Fruit fly (Drosophila melanogaster) whole organism: ENCODE results near the gene CG1246.

Experiments used
- CG8478 ChIP-seq: fragments of >200 bp; optimal IDR thresholded peaks from 2 replicates; lab custom pipeline; 2018; ENCODE audit warnings: inconsistent platforms
- Dll ChIP-seq: fragments of >200 bp; optimal IDR thresholded peaks from 2 replicates; lab custom pipeline; 2017
- EcR ChIP-seq, 2 experiments: fragments of >200 bp; optimal IDR thresholded peaks; 2 replicates each; lab custom pipeline; 2017; ENCODE audit warnings: missing biosample characterization in 2 of 2, missing genetic modification characterization in 2 of 2, missing genetic modification reagents in 2 of 2
- pan ChIP-seq: fragments of >200 bp; optimal IDR thresholded peaks from 2 replicates; lab custom pipeline; 2017
- psq ChIP-seq: fragments of >200 bp; optimal IDR thresholded peaks from 2 replicates; lab custom pipeline; 2017
- usp ChIP-seq: fragments of >200 bp; optimal IDR thresholded peaks from 2 replicates; lab custom pipeline; 2017; ENCODE audit warnings: missing biosample characterization, missing genetic modification characterization, mixed read lengths

The CG1246 gene

dm6 chr3L:2636023-2636968 is 11.6 kb upstream of the CG1246 start:
- TF ChIP-seq Dll (no peak), psq (lab: Kevin White, UChicago) (no peak), EcR (GFP tag; optimal IDR thresholded peaks at IDR 0.05; lab: Kevin White, UChicago) (no peak), usp (GFP tag; lab: Kevin White, UChicago) (no peak), CG8478 (lab: Kevin White, UChicago) (no peak), pan (lab: Kevin White, UChicago) (no peak)

- TF ChIP-seq pan (lab: Kevin White, UChicago) (no peak), psq (lab: Kevin White, UChicago) (no peak), EcR (GFP tag; optimal IDR thresholded peaks at IDR 0.05; lab: Kevin White, UChicago) (no peak), CG8478 (lab: Kevin White, UChicago) (no peak), usp (GFP tag; lab: Kevin White, UChicago) (no peak), Dll (no peak)
Observed at dm6 chr3L:2643324-2643723, 4.5 kb upstream of the CG1246 start, which contains the start of gene CG14949. Gene CG14949, minus strand, starts transcription at chr3L:2643424.

dm6 chr3L:2645068-2645467 is 2.8 kb upstream of the CG1246 start, which contains the start of gene CG1143:
Gene CG1143, plus strand, starts transcription at chr3L:2645368.
- TF ChIP-seq usp (GFP tag; lab: Kevin White, UChicago) (no peak), pan (lab: Kevin White, UChicago) (no peak), CG8478 (lab: Kevin White, UChicago) (no peak), EcR (GFP tag; optimal IDR thresholded peaks at IDR 0.05; lab: Kevin White, UChicago) (no peak), Dll (no peak), psq (lab: Kevin White, UChicago) (no peak)

dm6 chr3L:2651800-2652199 is 4.0 kb downstream of the CG1246 start, which contains the start of the genes ProRS-m, CG42304 and Snup:
Gene ProRS-m, minus strand, starts transcription at chr3L:2651850.
Gene CG42304, plus strand, starts transcription at chr3L:2652088.
Gene Snup, plus strand, starts transcription at chr3L:2652088.
- no peak for TF ChIP-seq CG8478 (lab: Kevin White, UChicago)

dm6 chr3L:2659339-2659738 is 11.5 kb downstream of the CG1246 start, which contains the start of gene CG33233:
Gene CG33233, plus strand, starts transcription at chr3L:2659639.
- no peak for TF ChIP-seq CG8478 (lab: Kevin White, UChicago)
- TF ChIP-seq psq (lab: Kevin White, UChicago): no peak
- no peak for TF ChIP-seq EcR (GFP tag; optimal IDR thresholded peaks at IDR 0.05; lab: Kevin White, UChicago)
- TF ChIP-seq usp (GFP tag; lab: Kevin White, UChicago): no peak

- TF ChIP-seq CG8478 (lab: Kevin White, UChicago): no peak
- no peak for TF ChIP-seq usp (GFP tag; lab: Kevin White, UChicago)
- no peak for TF ChIP-seq EcR (GFP tag; optimal IDR thresholded peaks at IDR 0.05; lab: Kevin White, UChicago)
- TF ChIP-seq psq (lab: Kevin White, UChicago): no peak
- TF ChIP-seq pan (lab: Kevin White, UChicago): no peak
- TF ChIP-seq Dll: no peak
Observed at dm6 chr3L:2661322-2661721, 13.5 kb downstream of the CG1246 start, which contains the start of gene CG33234. Gene CG33234, plus strand, starts transcription at chr3L:2661622.
